Fruit fly (Drosophila melanogaster) whole organism: ENCODE data around the gene PGAP5.

Source experiments
- CG8478 ChIP-seq: fragments of >200 bp; optimal IDR thresholded peaks from 2 replicates; lab custom pipeline; 2018; ENCODE audit warnings: inconsistent platforms
- Dll ChIP-seq: fragments of >200 bp; optimal IDR thresholded peaks from 2 replicates; lab custom pipeline; 2017
- EcR ChIP-seq, 2 experiments: fragments of >200 bp; optimal IDR thresholded peaks; 2 replicates each; lab custom pipeline; 2017; ENCODE audit warnings: missing biosample characterization in 2 of 2, missing genetic modification characterization in 2 of 2, missing genetic modification reagents in 2 of 2
- pan ChIP-seq: fragments of >200 bp; optimal IDR thresholded peaks from 2 replicates; lab custom pipeline; 2017
- psq ChIP-seq: fragments of >200 bp; optimal IDR thresholded peaks from 2 replicates; lab custom pipeline; 2017
- usp ChIP-seq: fragments of >200 bp; optimal IDR thresholded peaks from 2 replicates; lab custom pipeline; 2017; ENCODE audit warnings: missing biosample characterization, missing genetic modification characterization, mixed read lengths

The PGAP5 gene

DNA sequence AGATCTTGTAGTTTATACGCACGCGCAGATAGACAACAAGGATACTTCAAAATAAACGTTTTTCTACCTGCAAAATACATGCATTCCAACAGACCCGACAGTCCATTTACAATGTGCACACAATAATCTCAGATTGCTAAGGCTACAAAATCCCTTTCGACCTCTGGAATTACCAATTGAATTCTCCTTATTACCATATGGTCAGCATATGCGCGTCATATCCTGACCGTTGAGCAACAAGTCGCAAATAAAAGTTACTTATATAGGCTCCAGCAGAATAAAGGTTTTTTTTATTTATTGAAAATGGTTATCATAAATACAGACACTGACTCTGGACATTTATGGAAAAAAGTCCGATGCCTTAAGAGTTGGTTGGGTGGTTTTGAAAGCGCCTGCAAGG, 10.7 kb downstream of the PGAP5 start:
- TF ChIP-seq psq: no peak
- no peak for TF ChIP-seq usp
- no peak for TF ChIP-seq EcR (GFP tag; optimal IDR thresholded peaks at IDR 0.05; lab: Kevin White, UChicago)
- TF ChIP-seq Dll (lab: Kevin White, UChicago): no peak
- no peak for TF ChIP-seq pan (lab: Kevin White, UChicago)
- TF ChIP-seq CG8478 (lab: Kevin White, UChicago): no peak

DNA sequence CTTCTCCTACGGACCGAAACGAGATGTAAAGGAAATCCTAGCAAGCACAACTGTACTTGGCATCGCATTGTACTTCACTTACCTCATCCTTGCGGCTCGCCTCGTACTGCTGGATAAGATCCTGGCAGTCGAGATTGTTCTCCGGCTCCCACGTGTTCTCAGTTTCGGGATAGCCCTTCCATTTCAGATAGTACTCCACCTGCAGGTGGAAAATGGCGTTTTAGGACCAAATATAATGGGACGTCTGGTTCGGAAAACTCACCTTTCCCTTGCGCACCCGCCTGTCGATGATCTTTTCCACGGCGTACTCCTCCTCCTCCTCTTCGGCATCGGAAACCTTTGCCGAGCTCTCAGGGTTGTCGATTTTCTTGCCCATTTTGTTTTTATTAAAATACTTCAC, 11.8 kb downstream of the PGAP5 start:
- TF ChIP-seq EcR (GFP tag; optimal IDR thresholded peaks at IDR 0.05; lab: Kevin White, UChicago) (no peak), CG8478 (lab: Kevin White, UChicago) (no peak), usp (no peak), pan (lab: Kevin White, UChicago) (no peak)

DNA sequence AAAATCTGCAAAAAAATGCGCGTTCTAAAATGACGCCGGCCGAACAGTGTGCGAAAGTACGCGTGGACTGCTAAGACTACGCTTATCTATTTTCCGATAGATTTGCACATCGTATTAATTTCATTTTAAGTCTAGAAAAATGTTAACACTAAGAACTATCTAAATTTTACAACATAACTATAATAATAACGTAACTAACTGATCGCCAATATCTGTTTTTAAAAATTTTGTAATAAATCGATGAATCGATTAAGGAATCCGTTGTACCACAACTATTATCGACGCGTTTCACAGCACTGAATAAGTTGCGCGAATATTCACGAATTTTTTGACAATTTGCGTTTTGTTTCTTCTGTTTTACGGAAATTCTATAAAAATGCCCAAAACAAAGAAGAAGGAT, 12.4 kb downstream of the PGAP5 start, which contains the start of gene Ssb-c31a:
TSS of gene Ssb-c31a (plus strand) at position 278 of the 400 bp plus-strand sequence.
- TF ChIP-seq pan (lab: Kevin White, UChicago): no peak
- no peak for TF ChIP-seq usp
- no peak for TF ChIP-seq EcR (GFP tag; optimal IDR thresholded peaks at IDR 0.05; lab: Kevin White, UChicago)
- no peak for TF ChIP-seq psq
- TF ChIP-seq CG8478 (lab: Kevin White, UChicago): no peak
- TF ChIP-seq Dll (lab: Kevin White, UChicago): no peak

DNA sequence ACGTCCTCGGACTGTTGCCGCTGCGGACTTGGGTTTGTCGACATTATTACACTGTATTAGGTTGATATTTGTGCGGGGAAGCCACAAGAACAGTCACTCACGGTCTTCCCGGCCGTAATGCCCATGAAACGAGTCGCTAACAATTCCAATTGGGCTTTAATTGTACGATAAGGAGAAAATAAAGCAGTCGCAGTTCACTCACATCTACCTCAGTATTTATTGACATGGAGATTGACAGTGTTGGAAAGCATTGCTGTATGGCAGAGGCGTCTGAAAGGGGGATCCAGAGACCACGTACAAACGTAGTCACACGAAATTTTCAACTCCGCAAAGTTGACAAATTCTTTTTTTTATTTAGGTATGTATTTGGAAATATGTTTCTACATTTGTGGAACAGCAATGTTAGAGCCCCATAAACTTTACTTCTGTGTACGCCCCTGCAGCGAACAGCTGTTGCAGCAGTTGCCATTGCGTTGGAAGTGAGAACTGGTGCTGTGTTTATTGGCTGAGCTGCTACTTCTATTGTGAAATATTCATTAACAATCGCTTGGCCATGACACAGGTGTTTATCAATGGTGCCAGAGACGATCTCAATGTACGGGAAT, 14.1 kb downstream of the PGAP5 start, which contains the start of the genes CG8372 and CG8360:
TSS of gene CG8372 (minus strand) at position 237 of the 605 bp plus-strand sequence.
TSS of gene CG8360 (plus strand) at position 294 of the 605 bp plus-strand sequence.
- TF ChIP-seq pan (lab: Kevin White, UChicago): no peak
- no peak for TF ChIP-seq usp
- TF ChIP-seq psq: no peak
- peak in 1 of 2 experiments; percentile 68 for TF ChIP-seq EcR (GFP tag; optimal IDR thresholded peaks at IDR 0.05; lab: Kevin White, UChicago)

DNA sequence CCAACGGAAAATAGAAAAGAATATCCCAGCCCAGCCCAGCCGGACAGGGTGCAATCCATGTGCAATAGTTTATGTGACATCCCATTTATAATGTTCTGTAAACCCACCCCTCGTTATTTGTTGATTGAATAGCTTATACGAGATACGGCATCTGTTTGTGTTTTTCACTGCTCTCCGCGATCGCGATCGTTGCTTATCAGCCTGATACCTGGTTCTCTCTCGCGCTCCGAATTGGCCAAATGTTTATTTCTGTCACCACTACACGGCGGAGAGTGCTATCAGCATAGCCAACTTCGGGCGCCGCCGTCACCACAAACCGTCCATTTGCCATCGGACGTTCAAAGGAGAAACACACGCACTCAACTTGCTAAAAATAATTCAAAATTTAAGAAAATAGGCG, 15.3 kb downstream of the PGAP5 start, which contains the start of gene CG8353:
TSS of gene CG8353 (plus strand) at position 59 of the 400 bp plus-strand sequence.
- no peak for TF ChIP-seq psq
- no peak for TF ChIP-seq EcR (GFP tag; optimal IDR thresholded peaks at IDR 0.05; lab: Kevin White, UChicago)
- no peak for TF ChIP-seq usp
- TF ChIP-seq pan (lab: Kevin White, UChicago): no peak
- no peak for TF ChIP-seq Dll (lab: Kevin White, UChicago)
- no peak for TF ChIP-seq CG8478 (lab: Kevin White, UChicago)

DNA sequence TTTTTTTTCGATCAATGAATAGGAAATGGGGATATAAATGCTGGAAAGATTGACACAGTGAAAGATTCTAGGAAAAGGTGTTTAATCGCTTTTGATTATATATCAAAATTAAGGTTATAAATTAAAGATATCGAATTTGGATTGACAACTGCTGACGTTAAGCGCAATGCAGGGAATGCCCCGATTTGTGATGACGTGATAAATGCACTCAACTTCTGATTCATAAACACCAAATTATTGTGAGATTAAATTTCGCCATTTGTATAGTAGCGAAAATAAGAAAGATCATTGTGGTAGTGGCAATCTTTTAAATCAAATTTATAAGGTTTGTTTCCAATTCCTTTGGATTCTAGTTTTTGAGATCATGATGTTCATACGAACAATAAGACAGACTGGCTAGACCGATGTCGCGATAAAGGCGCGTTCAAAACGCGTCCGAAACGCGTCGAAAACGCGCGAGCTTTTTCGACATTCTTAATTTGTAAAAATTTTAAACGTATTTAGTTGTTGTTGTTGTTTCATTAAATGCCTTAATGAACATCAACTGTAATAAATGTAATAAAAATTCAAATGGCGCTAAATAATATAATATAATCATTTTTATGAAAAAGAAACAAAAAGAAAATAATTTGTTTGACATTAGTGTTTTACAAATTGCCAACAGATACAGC, 16.7 kb downstream of the PGAP5 start, which contains the start of gene CG8349:
TSS of gene CG8349 (plus strand) at position 657 of the 671 bp plus-strand sequence.
- no peak for TF ChIP-seq psq
- no peak for TF ChIP-seq EcR (GFP tag; optimal IDR thresholded peaks at IDR 0.05; lab: Kevin White, UChicago)
- no peak for TF ChIP-seq pan (lab: Kevin White, UChicago)
- TF ChIP-seq usp: no peak
- no peak for TF ChIP-seq Dll (lab: Kevin White, UChicago)
- no peak for TF ChIP-seq CG8478 (lab: Kevin White, UChicago)

DNA sequence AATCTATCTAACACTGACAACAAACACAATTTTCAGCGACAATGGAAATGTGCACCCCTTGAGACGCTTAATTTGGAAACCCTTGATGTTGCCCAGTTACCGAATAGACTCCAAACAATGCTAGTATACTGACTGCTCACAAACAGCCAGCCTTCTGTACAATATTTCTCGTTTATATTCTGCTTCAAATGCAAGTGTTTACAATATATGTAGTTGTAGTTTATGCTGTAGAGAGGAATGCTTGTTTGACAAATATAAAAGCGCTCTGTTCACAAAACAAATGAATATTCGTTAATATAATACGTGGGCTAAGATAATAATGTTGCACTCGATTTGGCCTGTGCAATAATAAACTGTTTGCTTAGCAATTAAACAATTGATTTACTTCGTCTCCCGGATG, 19.2 kb downstream of the PGAP5 start, which contains the start of gene CG8292:
TSS of gene CG8292 (minus strand) at position 101 of the 400 bp plus-strand sequence.
- TF ChIP-seq usp (no peak), pan (lab: Kevin White, UChicago) (no peak), CG8478 (lab: Kevin White, UChicago) (no peak), Dll (lab: Kevin White, UChicago) (no peak), EcR (GFP tag; optimal IDR thresholded peaks at IDR 0.05; lab: Kevin White, UChicago) (no peak), psq (no peak)

DNA sequence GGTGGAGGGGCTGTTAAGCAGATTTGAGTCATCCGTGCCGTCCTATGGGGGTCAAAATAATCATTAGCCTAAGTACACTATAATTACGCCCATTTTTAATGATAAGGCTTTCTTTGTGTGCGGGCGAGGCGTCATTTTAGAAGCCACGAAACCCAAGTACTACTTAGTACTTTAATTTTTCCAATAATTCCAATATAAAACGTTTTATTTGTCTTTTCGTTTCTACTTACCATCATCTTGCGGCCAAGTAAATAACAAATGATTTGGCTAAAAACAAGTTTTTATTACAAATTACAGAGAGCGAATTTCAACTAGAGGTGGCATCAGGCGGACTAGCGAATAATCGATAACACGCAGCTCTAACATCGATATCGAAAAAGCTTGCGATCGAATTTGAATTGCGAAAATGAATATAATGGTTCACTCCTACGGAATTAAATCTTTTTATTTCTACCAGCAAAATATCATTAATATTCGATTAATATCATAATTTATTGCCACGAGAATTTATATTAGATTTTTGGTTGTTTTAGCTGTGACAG, 21.8 kb downstream of the PGAP5 start, which contains the start of gene Snx6:
TSS of gene Snx6 (minus strand) at position 349 of the 542 bp plus-strand sequence.
- TF ChIP-seq psq: no peak
- TF ChIP-seq EcR (GFP tag; optimal IDR thresholded peaks at IDR 0.05; lab: Kevin White, UChicago): no peak
- TF ChIP-seq Dll (lab: Kevin White, UChicago): no peak
- no peak for TF ChIP-seq usp
- TF ChIP-seq pan (lab: Kevin White, UChicago): no peak
- TF ChIP-seq CG8478 (lab: Kevin White, UChicago): no peak

DNA sequence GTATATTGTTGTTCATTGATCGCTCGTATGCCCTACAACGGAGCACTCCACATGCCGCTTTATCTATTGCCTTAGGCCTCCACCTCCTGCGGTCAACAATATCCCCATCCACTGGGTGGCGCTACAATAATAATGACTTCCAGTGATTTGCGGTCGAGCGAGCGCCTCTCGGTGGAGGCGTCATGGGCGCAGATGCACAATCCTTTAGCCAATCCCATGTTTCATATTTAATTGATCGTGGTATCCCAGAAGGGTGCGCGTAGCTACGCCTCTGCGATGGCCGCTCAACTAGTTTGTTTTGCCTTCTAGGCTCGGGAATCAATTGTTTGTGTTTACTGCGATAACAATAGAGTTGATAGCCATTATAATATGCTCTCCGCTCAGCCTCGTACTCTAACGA, 30.5 kb downstream of the PGAP5 start:
- TF ChIP-seq Dll (lab: Kevin White, UChicago): no peak
- no peak for TF ChIP-seq pan (lab: Kevin White, UChicago)
- TF ChIP-seq CG8478 (lab: Kevin White, UChicago): no peak
- TF ChIP-seq psq: no peak
- no peak for TF ChIP-seq EcR (GFP tag; optimal IDR thresholded peaks at IDR 0.05; lab: Kevin White, UChicago)
- no peak for TF ChIP-seq usp

DNA sequence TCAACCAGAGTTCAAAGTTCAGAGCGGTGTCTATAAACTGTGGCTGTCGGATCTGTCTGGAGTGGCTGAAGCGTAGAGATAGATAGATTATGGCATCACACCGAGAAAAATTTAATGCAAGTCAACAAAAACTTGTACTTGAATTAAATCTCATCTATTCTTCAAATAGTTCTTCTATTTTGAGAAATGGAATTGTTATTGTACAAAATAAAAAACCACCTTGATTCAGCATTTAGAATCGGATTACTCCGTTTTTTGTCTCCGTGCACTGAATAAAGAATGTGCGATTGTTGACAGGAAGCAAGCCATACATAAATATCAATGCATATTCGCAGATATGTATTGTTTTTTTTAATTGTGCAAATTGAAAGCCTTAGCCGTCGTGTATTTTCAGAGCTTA, 30.9 kb downstream of the PGAP5 start:
- no peak for TF ChIP-seq EcR (GFP tag; optimal IDR thresholded peaks at IDR 0.05; lab: Kevin White, UChicago)
- TF ChIP-seq usp: no peak
- no peak for TF ChIP-seq CG8478 (lab: Kevin White, UChicago)
- TF ChIP-seq pan (lab: Kevin White, UChicago): peak; percentile 10

DNA sequence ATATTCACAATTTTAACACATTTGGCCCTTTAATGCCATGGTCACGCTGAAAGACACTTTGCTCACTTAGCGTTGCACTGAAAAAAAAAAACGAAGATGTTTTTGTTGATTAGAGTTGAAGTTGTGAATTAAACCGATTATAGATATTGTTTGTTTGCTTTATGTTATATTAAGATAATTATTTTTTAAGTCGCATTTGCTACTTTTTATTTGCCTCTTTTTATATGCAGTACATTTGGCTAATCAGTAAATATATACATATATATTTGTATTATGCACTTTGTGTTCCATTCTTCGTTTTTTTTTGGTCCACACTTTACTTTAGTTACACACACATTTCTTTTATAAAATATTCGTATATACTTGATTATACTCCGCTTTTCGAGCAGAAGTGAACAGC, 31.6 kb downstream of the PGAP5 start:
- TF ChIP-seq EcR (GFP tag; optimal IDR thresholded peaks at IDR 0.05; lab: Kevin White, UChicago): no peak
- no peak for TF ChIP-seq usp
- no peak for TF ChIP-seq CG8478 (lab: Kevin White, UChicago)
- TF ChIP-seq psq: no peak
- TF ChIP-seq pan (lab: Kevin White, UChicago): no peak
- no peak for TF ChIP-seq Dll (lab: Kevin White, UChicago)

DNA sequence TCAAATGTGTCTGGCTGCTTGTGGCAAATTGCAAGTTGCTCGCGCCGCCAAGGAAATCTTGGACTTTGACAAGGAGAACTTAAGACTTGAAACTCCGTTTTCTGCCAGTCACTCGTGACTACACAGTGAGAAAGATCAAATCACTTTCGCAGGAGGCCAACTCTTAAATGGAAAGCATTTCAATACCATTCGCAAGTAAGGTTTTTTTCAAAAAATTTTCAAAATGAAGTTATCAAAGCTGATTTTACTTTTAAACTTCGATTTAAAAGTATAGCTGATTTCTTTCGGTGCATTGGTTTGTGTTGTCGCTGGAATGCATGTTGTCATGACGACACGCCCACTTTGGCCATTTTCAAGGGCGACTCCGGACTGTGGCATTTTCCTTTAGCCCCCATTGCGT, 33.7 kb downstream of the PGAP5 start:
- TF ChIP-seq EcR (GFP tag; optimal IDR thresholded peaks at IDR 0.05; lab: Kevin White, UChicago): no peak
